Worm (Caenorhabditis elegans): ENCODE results near the gene cnc-1.

- no peak for TF ChIP-seq eyg-1 (tag; optimal IDR thresholded peaks at IDR 0.05)
- no peak for TF ChIP-seq hlh-8 (tag; optimal IDR thresholded peaks at IDR 0.05)
Observed at ce11 chrV:1488642-1489041, 44.6 kb upstream of the cnc-1 start.

All from whole organism, late embryonic.